Worm (Caenorhabditis elegans): ENCODE results near the gene T22B7.3.

DNA sequence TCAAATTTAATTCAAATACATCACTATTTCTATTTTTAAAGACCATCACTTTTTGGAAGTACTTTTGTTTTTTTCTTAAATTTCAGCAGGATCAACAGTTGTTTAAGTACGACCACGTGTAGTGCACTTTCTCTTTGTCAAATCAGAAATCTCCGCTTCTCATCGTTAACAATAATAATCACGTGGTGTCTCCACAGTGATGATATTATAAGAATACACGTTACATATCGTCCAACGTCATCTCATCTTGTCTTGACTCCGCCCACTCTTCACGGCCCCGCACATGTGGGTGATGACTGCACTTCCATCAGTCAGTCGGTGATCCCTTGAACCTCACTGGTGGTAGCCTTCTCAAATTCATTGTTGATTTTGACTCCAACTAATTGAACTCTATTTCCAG, 17.2 kb upstream of the T22B7.3 start, which contains the start of gene argn-1:
- TF ChIP-seq ztf-11 (tag; optimal IDR thresholded peaks at IDR 0.05) (no peak), zag-1 (tag; optimal IDR thresholded peaks at IDR 0.05) (no peak)
